Worm (Caenorhabditis elegans) whole organism, L4/young adult: ENCODE measurements around the gene srbc-71.
"Not testable (repeated sequence)": the region's sequence is repeated elsewhere in the genome, so short reads cannot be mapped to it uniquely, and the experiment has no call there.

Experiments
- W03F9.2 ChIP-seq: fragments of 150-350 bp; optimal IDR thresholded peaks from 2 replicates; lab custom pipeline; 2014; ENCODE audit warnings: missing biosample characterization, missing genetic modification characterization
- dao-5 ChIP-seq: sonication (generic microtip); optimal IDR thresholded peaks from 2 replicates; lab custom pipeline; 2016; ENCODE audit warnings: missing genotype, missing genetic modification characterization, moderate library complexity, missing compliant biosample characterization
- him-1 ChIP-seq: sonication (generic microtip); optimal IDR thresholded peaks from 2 replicates; lab custom pipeline; 2016; ENCODE audit warnings: missing genotype, missing genetic modification reagents, missing genetic modification characterization, missing compliant biosample characterization

srbc-71 gene

DNA sequence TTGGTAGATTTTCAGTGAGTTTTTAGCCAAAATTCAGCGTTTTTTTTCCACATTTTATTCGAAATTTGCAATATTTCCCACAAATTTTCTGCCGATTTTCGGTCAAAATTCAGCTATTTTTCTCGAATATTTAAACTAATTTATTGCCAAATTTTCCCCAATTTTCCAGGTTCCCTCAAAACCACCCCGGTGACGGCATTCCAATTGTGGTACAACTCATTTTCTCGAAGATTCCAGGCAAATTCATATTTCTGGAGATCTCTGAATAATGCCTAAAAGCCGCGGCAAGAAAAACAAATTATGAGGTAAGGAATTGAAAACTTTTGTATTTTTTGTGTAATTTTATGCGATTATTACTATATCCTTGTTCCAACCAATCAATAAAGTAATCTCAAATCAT lies 18.7 kb downstream of the srbc-71 start, which contains the start of gene osgn-1:
Gene osgn-1, plus strand, starts transcription at position 301 of the 400 bp plus-strand sequence.
- no peak for TF ChIP-seq dao-5 (tag; lab: Kevin White, UChicago)
- no peak for TF ChIP-seq him-1
- no peak for TF ChIP-seq W03F9.2 (tag; lab: Kevin White, UChicago)

DNA sequence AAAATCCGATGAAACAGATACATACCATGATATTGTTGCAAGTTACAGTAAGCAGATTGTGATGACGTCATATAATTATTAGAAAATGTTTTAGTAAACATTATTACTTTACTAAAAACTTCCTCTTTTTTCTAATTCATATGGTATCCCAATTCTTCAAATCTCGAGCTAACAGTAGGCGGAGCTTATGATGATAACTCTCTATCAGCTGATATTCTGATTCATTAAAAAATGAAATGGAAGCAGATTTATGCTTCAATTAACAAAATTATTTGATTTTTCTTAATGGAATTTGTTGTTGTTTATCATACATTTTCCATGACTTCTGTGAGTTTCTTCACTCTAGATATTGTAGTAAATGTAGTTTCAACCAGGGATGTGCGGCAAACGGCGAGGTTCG lies 21.5 kb downstream of the srbc-71 start, which contains the start of gene pax-2:
Gene pax-2, minus strand, starts transcription at position 101 of the 400 bp plus-strand sequence.
- TF ChIP-seq him-1 (no peak), W03F9.2 (tag; lab: Kevin White, UChicago) (no peak), dao-5 (tag; lab: Kevin White, UChicago) (no peak)

DNA sequence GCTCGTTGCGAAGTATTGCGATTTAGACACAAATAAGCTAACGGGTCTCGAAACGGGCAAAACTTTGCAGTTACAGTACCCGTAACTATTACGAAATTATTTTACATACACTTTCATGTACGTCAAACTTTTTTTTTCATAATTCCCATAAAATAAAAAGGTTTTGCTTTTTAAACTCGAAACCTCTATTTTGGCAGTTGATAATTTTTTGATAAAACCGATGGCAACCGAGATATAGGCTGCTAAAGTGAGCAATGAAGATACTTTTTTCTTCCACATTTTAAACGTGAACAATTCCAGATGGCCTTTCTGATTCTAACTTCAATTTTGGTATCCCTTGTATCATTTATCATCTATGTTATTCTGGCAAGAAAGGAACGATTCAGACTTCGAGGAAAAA lies 28.6 kb downstream of the srbc-71 start, which contains the start of gene cyp-25A6:
Gene cyp-25A6, plus strand, starts transcription at position 301 of the 400 bp plus-strand sequence.
- not testable (repeated sequence) for TF ChIP-seq dao-5 (tag; lab: Kevin White, UChicago); W03F9.2 (tag; lab: Kevin White, UChicago); him-1

DNA sequence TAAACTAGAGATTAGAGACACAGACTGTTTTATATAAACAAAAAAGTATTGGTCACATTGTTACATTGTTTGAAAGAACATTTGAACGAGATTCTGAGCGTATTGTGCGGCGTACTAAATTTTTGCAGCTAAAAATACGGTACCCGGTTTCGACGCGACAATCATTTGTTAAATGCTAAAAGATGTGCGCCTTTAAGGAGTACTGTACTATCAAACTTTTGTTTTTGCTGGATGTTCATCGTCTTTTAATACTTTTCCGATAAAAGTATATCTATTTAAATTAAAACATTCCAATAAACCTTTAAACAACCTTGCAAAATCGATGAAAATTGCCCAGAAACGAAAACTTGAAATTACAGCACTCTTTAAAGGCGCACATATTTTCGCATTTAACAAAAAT lies 29.0 kb downstream of the srbc-71 start, which contains the start of gene K06B9.6:
Gene K06B9.6, minus strand, starts transcription at position 101 of the 400 bp plus-strand sequence.
- TF ChIP-seq dao-5 (tag; lab: Kevin White, UChicago); W03F9.2 (tag; lab: Kevin White, UChicago); him-1: not testable (repeated sequence)

DNA sequence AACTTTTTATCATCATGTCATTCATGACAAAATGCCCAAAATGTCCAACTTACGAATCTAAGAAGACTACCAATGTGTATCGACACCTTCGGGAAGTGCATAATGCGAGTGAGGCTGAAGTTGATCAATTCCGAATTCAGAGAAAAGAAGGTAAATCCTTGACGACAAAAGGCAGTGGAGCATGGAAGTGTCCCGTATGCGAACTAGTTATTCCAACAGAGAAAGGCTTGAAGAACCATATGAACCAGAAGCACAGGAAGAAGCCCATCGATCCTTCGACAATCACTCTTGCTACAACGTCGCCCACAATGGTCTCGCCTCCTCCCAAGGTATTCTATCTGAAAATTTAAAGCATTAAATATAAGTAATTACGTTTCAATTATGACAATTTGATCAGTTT lies 39.7 kb downstream of the srbc-71 start, which contains the start of gene K08D10.11:
Gene K08D10.11, minus strand, starts transcription at position 101 of the 400 bp plus-strand sequence.
- TF ChIP-seq dao-5 (tag; lab: Kevin White, UChicago); him-1; W03F9.2 (tag; lab: Kevin White, UChicago): not testable (repeated sequence)

DNA sequence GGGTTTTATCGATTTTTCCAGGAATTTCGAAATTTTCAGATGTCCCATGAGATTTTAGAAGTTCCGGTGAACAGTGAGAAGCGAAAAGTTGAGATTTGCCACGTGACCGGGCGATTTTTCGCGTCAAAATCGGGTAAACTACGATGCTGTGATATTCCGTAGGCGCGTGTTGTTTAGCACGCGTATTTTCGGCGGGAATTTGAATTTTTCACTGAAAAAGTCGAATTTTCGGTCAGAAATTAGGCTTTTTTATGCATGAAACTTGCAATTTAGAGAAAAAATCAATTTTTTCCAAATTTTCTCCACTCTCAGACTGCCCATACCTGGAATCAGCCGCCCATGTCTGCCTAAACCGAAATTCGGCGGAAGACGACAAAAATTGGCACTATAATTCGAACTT lies 47.3 kb downstream of the srbc-71 start, which contains the start of gene tsen-34:
Gene tsen-34, plus strand, starts transcription at position 34 of the 400 bp plus-strand sequence.
- no peak for TF ChIP-seq him-1

DNA sequence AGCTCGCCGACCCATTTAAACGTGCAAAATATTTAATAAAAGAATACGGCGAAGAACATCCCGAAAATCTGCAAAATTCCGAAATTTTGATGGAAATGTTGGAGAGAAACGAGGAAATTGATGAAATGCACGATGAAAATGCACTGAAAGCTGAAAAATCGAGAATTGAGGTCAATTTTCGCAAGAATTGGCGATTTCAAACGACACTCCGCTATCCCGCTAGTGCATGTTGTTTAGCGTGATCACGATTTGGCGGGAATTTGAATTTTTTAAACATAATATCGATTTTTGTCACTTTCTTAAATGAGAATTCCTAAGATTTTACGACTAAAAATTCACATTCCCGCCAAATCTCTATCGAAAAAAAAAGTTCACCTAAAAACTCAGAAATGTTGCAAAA lies 48.2 kb downstream of the srbc-71 start:
- TF ChIP-seq W03F9.2 (tag; lab: Kevin White, UChicago), result no peak
- TF ChIP-seq dao-5 (tag; lab: Kevin White, UChicago), result no peak
- no peak for TF ChIP-seq him-1

DNA sequence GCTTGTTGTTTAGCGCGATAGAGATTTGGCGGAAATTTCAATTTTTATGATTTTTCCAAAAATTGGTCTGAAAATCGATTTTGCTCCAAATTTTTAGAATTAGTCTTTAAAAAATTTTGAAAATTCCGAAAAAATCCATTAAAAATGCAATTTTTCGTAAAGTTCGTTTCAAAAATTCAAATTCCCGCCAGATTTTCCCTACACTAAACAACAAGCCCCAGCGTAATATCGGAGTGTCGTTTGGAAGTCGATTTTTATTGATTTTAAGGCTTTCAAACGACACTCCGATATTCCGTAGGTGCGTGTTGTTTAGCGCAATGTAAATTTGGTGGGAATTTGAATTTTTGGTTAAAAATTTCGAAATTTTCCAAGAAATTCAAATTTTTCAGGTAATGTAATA lies 49.1 kb downstream of the srbc-71 start:
- TF ChIP-seq him-1, result no peak
- TF ChIP-seq dao-5 (tag; lab: Kevin White, UChicago), result no peak
- no peak for TF ChIP-seq W03F9.2 (tag; lab: Kevin White, UChicago)

DNA sequence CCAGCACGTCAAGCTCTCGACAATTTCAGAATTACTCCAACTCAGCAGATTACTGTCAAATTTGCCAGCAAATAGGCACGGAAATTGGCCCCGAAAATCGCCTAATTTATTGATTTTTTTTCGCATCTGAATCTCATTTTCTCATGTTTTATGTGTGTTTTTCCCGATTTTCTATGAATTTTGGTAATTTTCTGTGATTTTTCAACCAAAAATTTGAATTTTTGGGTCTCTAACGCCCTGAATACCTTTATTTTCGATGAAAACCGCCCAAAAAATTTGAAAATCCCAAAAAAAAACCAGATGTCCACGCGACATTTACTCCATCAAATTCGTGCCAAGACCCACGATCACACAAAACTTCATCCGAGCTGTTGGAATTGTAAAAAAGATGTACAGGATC lies 49.7 kb downstream of the srbc-71 start, which contains the start of gene dnj-15:
Gene dnj-15, plus strand, starts transcription at position 301 of the 400 bp plus-strand sequence.
- TF ChIP-seq W03F9.2 (tag; lab: Kevin White, UChicago) (no peak), dao-5 (tag; lab: Kevin White, UChicago) (no peak), him-1 (no peak)
